Worm (Caenorhabditis elegans) whole organism, L4 larva: ENCODE results near the gene F53A2.3.

ENCODE experiments used
- F26F4.8 ChIP-seq: fragments of 200-800 bp; sonication (Bioruptor generic); conservative IDR thresholded peaks from 2 replicates; pipeline ENCODE4 v1.3.6; 2022; ENCODE audit warnings: missing genetic modification characterization, missing compliant biosample characterization
- T26A8.4 ChIP-seq: fragments of 200-800 bp; sonication (Bioruptor generic); IDR thresholded peaks from 2 replicates; pipeline ENCODE4 v1.3.6; 2022; ENCODE audit warnings: missing genetic modification characterization, missing compliant biosample characterization
- Y105C5A.15 ChIP-seq: fragments of 200-800 bp; sonication (Bioruptor generic); IDR thresholded peaks from 2 replicates; pipeline ENCODE4 v1.3.6; 2022; ENCODE audit warnings: missing genetic modification characterization, missing compliant biosample characterization
- Y48G9A.11 ChIP-seq: fragments of 200-800 bp; sonication (Bioruptor generic); IDR thresholded peaks from 2 replicates; pipeline ENCODE4 v1.3.6; 2022; ENCODE audit warnings: missing genetic modification reagents, missing genetic modification characterization, missing compliant biosample characterization
- Y75B8A.6 ChIP-seq: fragments of 200-800 bp; sonication (Bioruptor generic); IDR thresholded peaks from 2 replicates; pipeline ENCODE4 v1.3.6; 2022; ENCODE audit warnings: missing genetic modification reagents, missing genetic modification characterization, missing compliant biosample characterization
- ZK337.2 ChIP-seq: fragments of 200-800 bp; sonication (Bioruptor generic); IDR thresholded peaks from 2 replicates; pipeline ENCODE4 v1.3.6; 2022; ENCODE audit warnings: missing genetic modification reagents, missing genetic modification characterization, missing compliant biosample characterization
- aha-1 ChIP-seq: fragments of 150-350 bp; peaks from one replicate; lab custom pipeline; 2014; ENCODE audit warnings: missing biosample characterization, missing genetic modification characterization
- ama-1 ChIP-seq: fragments of 150-350 bp; optimal IDR thresholded peaks from 2 replicates; lab custom pipeline; 2014; ENCODE audit warnings: inconsistent platforms, mixed read lengths
- attf-4 ChIP-seq: sonication (generic microtip); optimal IDR thresholded peaks from 3 replicates; lab custom pipeline; 2017; ENCODE audit warnings: missing biosample characterization, missing genetic modification characterization
- ceh-28 ChIP-seq: fragments of 150-350 bp; optimal IDR thresholded peaks from 2 replicates; lab custom pipeline; 2014; ENCODE audit warnings: missing biosample characterization, missing genetic modification reagents, missing genetic modification characterization
- ceh-32 ChIP-seq: sonication (generic microtip); optimal IDR thresholded peaks from 2 replicates; lab custom pipeline; 2016; ENCODE audit warnings: mild to moderate bottlenecking, missing genetic modification characterization, missing compliant biosample characterization; ENCODE audit not compliant: poor library complexity
- ces-1 ChIP-seq: fragments of 150-350 bp; sonication (generic microtip); optimal IDR thresholded peaks from 4 replicates; lab custom pipeline; 2014; ENCODE audit warnings: missing biosample characterization, missing genetic modification reagents, missing genetic modification characterization
- ctbp-1 ChIP-seq: fragments of 200-800 bp; sonication (Bioruptor generic); IDR thresholded peaks from 2 replicates; pipeline ENCODE4 v1.3.6; 2022; ENCODE audit warnings: missing genetic modification reagents, missing genetic modification characterization, missing compliant biosample characterization
- dmd-8 ChIP-seq: fragments of 200-800 bp; sonication (Bioruptor generic); IDR thresholded peaks from 2 replicates; pipeline ENCODE4 v1.3.6; 2022; ENCODE audit warnings: missing genetic modification characterization, missing compliant biosample characterization
- duxl-1 ChIP-seq: sonication (generic microtip); optimal IDR thresholded peaks from 2 replicates; lab custom pipeline; 2016; ENCODE audit warnings: mild to moderate bottlenecking, missing genetic modification characterization, moderate library complexity, missing compliant biosample characterization; ENCODE audit not compliant: poor library complexity
- hif-1 ChIP-seq, 2 experiments: sonication (generic microtip); optimal IDR thresholded peaks; 2 replicates each; lab custom pipeline; 2016 to 2017; ENCODE audit warnings: missing compliant biosample characterization in 2 of 2, missing genetic modification characterization in 2 of 2, missing genetic modification reagents in 2 of 2, missing genotype in 2 of 2, mild to moderate bottlenecking in 1 of 2
- hlh-30 ChIP-seq: sonication (generic microtip); optimal IDR thresholded peaks from 2 replicates; lab custom pipeline; 2017; ENCODE audit warnings: antibody characterized with exemption, mild to moderate bottlenecking, missing genetic modification characterization, missing compliant biosample characterization; ENCODE audit not compliant: insufficient read depth
- lin-15B ChIP-seq: fragments of 150-350 bp; sonication (generic microtip); optimal IDR thresholded peaks from 3 replicates; lab custom pipeline; 2014; ENCODE audit warnings: missing biosample characterization, missing genetic modification characterization
- lin-39 ChIP-seq: fragments of 150-350 bp; optimal IDR thresholded peaks from 2 replicates; lab custom pipeline; 2014; ENCODE audit warnings: missing biosample characterization, missing genetic modification reagents, missing genetic modification characterization
- lir-3 ChIP-seq: sonication (generic microtip); optimal IDR thresholded peaks from 2 replicates; lab custom pipeline; 2016; ENCODE audit warnings: mild to moderate bottlenecking, missing genetic modification characterization, missing compliant biosample characterization
- lsy-2 ChIP-seq, 2 experiments: fragments of 150-350 bp in 1 of 2; sonication (generic microtip) in 1 of 2; optimal IDR thresholded peaks; 2 replicates each; lab custom pipeline; 2014 to 2017; ENCODE audit warnings: missing biosample characterization in 2 of 2, missing genetic modification characterization in 2 of 2
- madf-5 ChIP-seq, 2 experiments: fragments of 200-800 bp; sonication (Bioruptor generic); IDR thresholded peaks; 2 replicates each; pipeline ENCODE4 v1.3.6; 2022; ENCODE audit warnings: missing compliant biosample characterization in 2 of 2, missing genetic modification characterization in 2 of 2
- mep-1 ChIP-seq: fragments of 150-350 bp; sonication (generic microtip); optimal IDR thresholded peaks from 3 replicates; lab custom pipeline; 2014; ENCODE audit warnings: missing biosample characterization, missing genetic modification characterization
- mxl-2 ChIP-seq: fragments of 200-800 bp; sonication (Bioruptor generic); conservative IDR thresholded peaks from 2 replicates; pipeline ENCODE4 v1.3.6; 2022; ENCODE audit warnings: missing genetic modification reagents, missing genetic modification characterization, missing compliant biosample characterization
- nhr-11 ChIP-seq: fragments of 150-350 bp; optimal IDR thresholded peaks from 2 replicates; lab custom pipeline; 2014; ENCODE audit warnings: missing biosample characterization, missing genetic modification characterization
- nhr-25 ChIP-seq: sonication (generic microtip); optimal IDR thresholded peaks from 2 replicates; lab custom pipeline; 2017; ENCODE audit warnings: missing genetic modification characterization, mild to moderate bottlenecking, missing compliant biosample characterization, antibody characterized with exemption, moderate library complexity, borderline replicate concordance; ENCODE audit not compliant: insufficient read depth
- nhr-41 ChIP-seq: fragments of 200-800 bp; sonication (Bioruptor generic); IDR thresholded peaks from 2 replicates; pipeline ENCODE4 v1.3.6; 2022; ENCODE audit warnings: missing genetic modification reagents, missing genetic modification characterization, missing compliant biosample characterization
- nhr-48 ChIP-seq: sonication (generic microtip); optimal IDR thresholded peaks from 2 replicates; lab custom pipeline; 2016; ENCODE audit warnings: mild to moderate bottlenecking, missing genetic modification characterization, missing compliant biosample characterization
- pqm-1 ChIP-seq: sonication (generic microtip); optimal IDR thresholded peaks from 2 replicates; lab custom pipeline; 2017; ENCODE audit warnings: missing biosample characterization, missing genetic modification characterization
- rbr-2 ChIP-seq: sonication (generic microtip); optimal IDR thresholded peaks from 2 replicates; lab custom pipeline; 2016; ENCODE audit warnings: missing genotype, missing genetic modification characterization, missing compliant biosample characterization
- saeg-2 ChIP-seq: fragments of 200-800 bp; sonication (Bioruptor generic); IDR thresholded peaks from 2 replicates; pipeline ENCODE4 v1.3.6; 2022; ENCODE audit warnings: missing genetic modification reagents, missing genetic modification characterization, missing compliant biosample characterization
- unc-130 ChIP-seq: sonication (generic microtip); optimal IDR thresholded peaks from 2 replicates; lab custom pipeline; 2016; ENCODE audit warnings: missing genetic modification reagents, missing genetic modification characterization, missing compliant biosample characterization
- unc-62 ChIP-seq, 3 experiments: fragments of 150-350 bp in 1 of 3; sonication (generic microtip); optimal IDR thresholded peaks in 2 of 3; peaks in 1 of 3; 1 replicate in 1 of 3; 2 replicates in 2 of 3; lab custom pipeline; 2014 to 2017; ENCODE audit warnings: missing biosample characterization in 3 of 3, missing genetic modification characterization in 3 of 3, missing genetic modification reagents in 3 of 3, missing genotype in 1 of 3
- zfp-3 ChIP-seq: fragments of 200-800 bp; sonication (Bioruptor generic); conservative IDR thresholded peaks from 2 replicates; pipeline ENCODE4 v1.3.6; 2022; ENCODE audit warnings: missing genetic modification reagents, missing genetic modification characterization, missing compliant biosample characterization
- zip-2 ChIP-seq: fragments of 150-350 bp; optimal IDR thresholded peaks from 2 replicates; lab custom pipeline; 2014; ENCODE audit warnings: missing biosample characterization, missing genetic modification characterization

F53A2.3 gene

DNA sequence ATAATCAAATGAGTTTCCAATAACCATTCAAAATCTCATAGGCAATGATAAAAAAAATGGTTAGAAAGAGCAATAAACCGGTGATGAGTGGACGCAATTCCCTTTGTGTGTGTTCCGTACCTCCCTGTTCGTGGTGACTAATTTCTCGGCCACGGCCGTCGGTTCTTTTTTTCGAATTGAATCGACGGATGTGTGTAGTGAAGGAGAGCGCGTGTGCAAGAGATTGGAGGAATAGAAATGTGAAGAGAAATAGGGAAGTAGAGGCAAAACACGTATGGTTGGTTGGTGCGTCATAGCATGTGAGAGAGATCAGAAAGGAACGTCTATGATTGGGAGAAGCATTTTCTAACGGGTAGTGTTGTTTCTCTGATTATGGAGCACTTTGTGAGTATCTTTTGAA lies 20.3 kb upstream of the F53A2.3 start (continued):
- TF ChIP-seq lin-15B (tag; lab: Kevin White, UChicago): no peak
- TF ChIP-seq hif-1 (tag; optimal IDR thresholded peaks at IDR 0.05; lab: Kevin White, UChicago): peak in 1 of 2 experiments; percentile 37
- TF ChIP-seq Y105C5A.15 (GFP tag; lab: Robert Waterston, UW): no peak
- TF ChIP-seq Y75B8A.6: no peak
- TF ChIP-seq madf-5 (GFP tag; IDR thresholded peaks at IDR 0.05; lab: Robert Waterston, UW): no peak
- TF ChIP-seq ceh-32 (tag; lab: Kevin White, UChicago): no peak
- TF ChIP-seq ctbp-1 (GFP tag; lab: Robert Waterston, UW): no peak
- TF ChIP-seq nhr-11 (tag; lab: Kevin White, UChicago): peak; percentile 74
- TF ChIP-seq aha-1 (tag; lab: Kevin White, UChicago): peak; percentile 50
- no peak for TF ChIP-seq Y48G9A.11 (GFP tag; lab: Robert Waterston, UW)

DNA sequence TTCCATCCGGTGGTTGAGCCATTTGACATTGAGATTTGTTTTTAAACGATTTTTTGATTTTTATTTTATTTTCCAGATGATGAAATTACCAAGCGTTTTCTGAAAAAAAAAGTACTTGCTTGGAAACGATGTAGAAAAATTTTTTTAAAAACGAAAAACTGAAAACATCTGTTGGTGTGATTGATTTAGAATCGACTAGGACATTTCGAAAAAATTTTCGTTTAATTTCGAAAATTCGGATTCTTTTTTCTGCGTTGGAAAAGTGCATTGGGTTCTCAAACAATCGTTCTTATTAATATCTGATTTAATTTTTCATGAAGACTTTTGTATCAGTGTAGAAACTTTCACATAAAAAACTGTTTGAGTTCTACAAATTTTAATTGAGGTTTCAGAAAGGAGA lies 19.7 kb upstream of the F53A2.3 start, which contains the start of gene F53A2.9:
Gene F53A2.9 (minus strand): TSS at position 101 of the 400 bp plus-strand sequence.
- TF ChIP-seq ZK337.2 (GFP tag; lab: Robert Waterston, UW) (no peak), nhr-41 (GFP tag; lab: Robert Waterston, UW) (no peak), lir-3 (tag; lab: Kevin White, UChicago) (no peak), unc-130 (GFP tag; lab: Kevin White, UChicago) (no peak), F26F4.8 (GFP tag; lab: Robert Waterston, UW) (no peak), Y48G9A.11 (GFP tag; lab: Robert Waterston, UW) (no peak), duxl-1 (no peak), nhr-25 (no peak), hlh-30 (no peak), attf-4 (tag; lab: Kevin White, UChicago) (no peak), zfp-3 (GFP tag; lab: Robert Waterston, UW) (no peak), saeg-2 (no peak), ama-1 (lab: Kevin White, UChicago) (no peak), mxl-2 (GFP tag; lab: Robert Waterston, UW) (no peak), mep-1 (tag; lab: Kevin White, UChicago) (no peak), zip-2 (no peak), lin-39 (tag; lab: Kevin White, UChicago) (no peak)
- TF ChIP-seq, all 104 proteins: peak for 0

DNA sequence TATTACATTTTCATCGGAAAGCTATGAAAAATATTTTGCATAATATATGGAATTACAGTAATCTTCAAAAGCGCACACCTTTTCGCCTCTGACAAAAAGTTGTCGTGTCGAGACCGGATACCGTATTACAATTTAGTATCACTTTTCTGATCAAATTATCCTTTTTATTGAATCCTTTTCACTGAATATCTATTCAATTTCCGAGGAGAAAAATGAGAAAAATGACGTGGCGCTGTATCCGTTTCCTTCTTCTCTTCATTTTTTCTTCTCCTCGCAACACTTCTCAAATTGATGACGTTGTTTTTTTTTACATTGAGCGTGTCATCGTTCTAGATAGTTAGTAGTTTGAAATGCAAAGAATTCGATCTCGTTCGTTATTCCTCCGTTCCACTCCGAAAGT lies 11.4 kb upstream of the F53A2.3 start:
- TF ChIP-seq T26A8.4 (GFP tag; lab: Robert Waterston, UW): no peak
- peak; percentile 25; the same call in 1 of the 2 replicates for TF ChIP-seq ctbp-1 (GFP tag; lab: Robert Waterston, UW)
- TF ChIP-seq lsy-2 (tag; optimal IDR thresholded peaks at IDR 0.05; lab: Kevin White, UChicago): peak in 1 of 2 experiments; percentile 37
- TF ChIP-seq mxl-2 (GFP tag; lab: Robert Waterston, UW): no peak
- TF ChIP-seq nhr-48 (tag; lab: Kevin White, UChicago): no peak
- TF ChIP-seq dmd-8: no peak
- TF ChIP-seq ces-1: peak; percentile 82

DNA sequence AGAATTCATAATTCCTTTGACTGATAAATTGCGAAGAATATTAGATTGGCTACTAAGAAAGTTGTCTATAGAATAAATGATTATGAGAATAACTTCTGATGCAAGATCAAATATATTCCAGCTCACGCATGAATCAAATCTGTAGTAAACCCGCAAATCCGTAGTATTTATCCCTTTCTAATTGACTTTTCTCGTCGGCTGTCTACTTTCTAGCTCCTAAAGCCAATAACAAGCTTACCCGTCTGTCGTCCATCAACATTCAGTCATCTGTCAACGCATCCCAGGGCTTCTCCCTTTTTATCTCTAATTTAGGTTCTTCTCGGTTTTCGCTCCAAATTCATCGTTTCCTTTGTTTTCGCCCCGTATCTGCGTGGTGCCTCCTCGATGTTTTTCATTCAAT lies 9.3 kb upstream of the F53A2.3 start:
- peak; percentile 36 for TF ChIP-seq rbr-2 (tag; lab: Kevin White, UChicago)
- TF ChIP-seq nhr-41 (GFP tag; lab: Robert Waterston, UW): no peak
- no peak for TF ChIP-seq ceh-28 (tag; lab: Kevin White, UChicago)
- no peak for TF ChIP-seq pqm-1 (tag; lab: Kevin White, UChicago)
- peak in 1 of 2 experiments; percentile 28 for TF ChIP-seq unc-62 (GFP tag; optimal IDR thresholded peaks at IDR 0.05 in 1 of 2; lab: Kevin White, UChicago)
- no peak for TF ChIP-seq unc-62 (tag; optimal IDR thresholded peaks at IDR 0.05; lab: Kevin White, UChicago)
- no peak for TF ChIP-seq nhr-25
